Fruit fly (Drosophila melanogaster) whole organism, wandering third instar larva: Measurements from ENCODE around the gene AP-1sigma.

Experiments
- Hr78 ChIP-seq: fragments of >200 bp; optimal IDR thresholded peaks from 2 replicates; lab custom pipeline; 2017; ENCODE audit warnings: missing biosample characterization, missing genetic modification characterization
- Jra ChIP-seq: sonication (Bioruptor generic); optimal IDR thresholded peaks from 2 replicates; lab custom pipeline; 2016; ENCODE audit warnings: missing biosample characterization, missing genetic modification characterization
- OdsH ChIP-seq: fragments of 200-800 bp; sonication (Bioruptor generic); optimal IDR thresholded peaks from 2 replicates; lab custom pipeline; 2016; ENCODE audit warnings: missing biosample characterization, mild to moderate bottlenecking, missing genetic modification characterization
- Rel ChIP-seq, 2 experiments: fragments of 200-800 bp; sonication (Bioruptor generic) in 1 of 2; optimal IDR thresholded peaks; 2 replicates in 1 of 2; 3 replicates in 1 of 2; lab custom pipeline; 2016 to 2019; ENCODE audit warnings: mild to moderate bottlenecking in 2 of 2, missing biosample characterization in 2 of 2, missing genetic modification characterization in 2 of 2, moderate library complexity in 1 of 2
- Sp1 ChIP-seq: fragments of 200-800 bp; sonication (Bioruptor generic); optimal IDR thresholded peaks from 3 replicates; lab custom pipeline; 2019; ENCODE audit warnings: missing biosample characterization, mild to moderate bottlenecking, missing genetic modification characterization, moderate library complexity
- dmrt93B ChIP-seq: fragments of 200-800 bp; sonication (Bioruptor generic); optimal IDR thresholded peaks from 2 replicates; lab custom pipeline; 2018; ENCODE audit warnings: missing biosample characterization, mild to moderate bottlenecking, missing genetic modification characterization
- foxo ChIP-seq, 2 experiments: fragments of 200-800 bp; sonication (Bioruptor generic); optimal IDR thresholded peaks; 2 replicates in 1 of 2; 3 replicates in 1 of 2; lab custom pipeline; 2016 to 2017; ENCODE audit warnings: missing biosample characterization in 2 of 2, missing genetic modification characterization in 2 of 2
- psq ChIP-seq: fragments of 200-800 bp; sonication (Bioruptor generic); optimal IDR thresholded peaks from 3 replicates; lab custom pipeline; 2017; ENCODE audit warnings: missing biosample characterization, mild to moderate bottlenecking, missing genetic modification characterization, moderate library complexity

dm6 chr3R:23986479-23986930, 28.1 kb downstream of the AP-1sigma start, which contains the start of the genes CG13603 and CG5902:
- peak; percentile 62 for TF ChIP-seq OdsH (GFP tag; lab: Kevin White, UChicago)
- no peak for TF ChIP-seq Hr78 (GFP tag; lab: Kevin White, UChicago)
- TF ChIP-seq foxo (GFP tag; optimal IDR thresholded peaks at IDR 0.05; lab: Kevin White, UChicago), result peak in 1 of 2 experiments; percentile 73
- peak; percentile 77 for TF ChIP-seq Jra (GFP tag; lab: Kevin White, UChicago)
- TF ChIP-seq psq, result peak; percentile 22
- TF ChIP-seq dmrt93B (GFP tag; lab: Kevin White, UChicago), result no peak
- TF ChIP-seq Sp1 (GFP tag; lab: Kevin White, UChicago), result peak; percentile 15
- no peak for TF ChIP-seq Rel (GFP tag; optimal IDR thresholded peaks at IDR 0.05; lab: Kevin White, UChicago)
- TF ChIP-seq Rel (tag; optimal IDR thresholded peaks at IDR 0.05; lab: Kevin White, UChicago), result peak; percentile 64
